Fruit fly (Drosophila melanogaster): ENCODE measurements around the gene CG43998.

DNA sequence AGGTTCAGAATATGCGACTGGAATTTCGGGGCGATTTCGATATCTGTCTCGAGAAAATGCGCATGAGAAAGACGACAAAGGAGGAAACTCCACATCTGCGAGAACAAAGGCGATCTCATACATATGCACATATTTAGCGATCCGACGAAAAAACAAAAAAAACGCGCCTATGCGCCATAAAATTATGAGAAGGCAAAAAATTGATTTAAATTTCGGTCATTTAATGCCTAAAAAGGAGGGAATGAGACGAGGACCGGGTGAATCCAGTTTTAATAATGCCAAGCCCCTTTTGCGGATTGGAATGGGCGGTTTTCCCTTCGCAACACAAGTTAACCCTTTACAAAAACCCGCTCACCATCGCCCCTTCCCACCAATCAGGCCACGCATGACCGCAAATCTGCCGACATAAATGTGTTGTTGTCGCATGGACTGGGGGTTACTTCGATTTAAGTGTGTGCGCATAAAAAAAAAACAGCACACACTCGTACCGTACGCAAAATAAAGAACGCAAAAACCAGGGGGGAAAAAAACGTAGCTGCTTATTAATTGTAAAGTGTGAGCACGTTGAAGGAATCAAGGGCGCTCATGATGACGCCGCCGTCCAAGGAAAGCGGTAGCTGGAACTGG is 14.3 kb downstream of the CG43998 start:
- TF ChIP-seq CG8478 (optimal IDR thresholded peaks at IDR 0.05) (no peak), EcR (GFP tag; optimal IDR thresholded peaks at IDR 0.05) (no peak), pan (optimal IDR thresholded peaks at IDR 0.05) (no peak), Dll (optimal IDR thresholded peaks at IDR 0.05) (peak; percentile 68)
